Worm (Caenorhabditis elegans) whole organism, late embryonic: ENCODE results near the gene ZK1098.11.

Experiments used
- C08G9.2 ChIP-seq: sonication (generic microtip); optimal IDR thresholded peaks from 2 replicates; lab custom pipeline; 2016; ENCODE audit warnings: mild to moderate bottlenecking, missing genetic modification characterization, moderate library complexity, missing compliant biosample characterization
- F13H6.1 ChIP-seq: sonication (generic microtip); optimal IDR thresholded peaks from 2 replicates; lab custom pipeline; 2016; ENCODE audit warnings: missing genetic modification characterization, missing compliant biosample characterization
- ceh-34 ChIP-seq: sonication (generic microtip); optimal IDR thresholded peaks from 2 replicates; lab custom pipeline; 2016; ENCODE audit warnings: mild to moderate bottlenecking, missing genetic modification characterization, missing compliant biosample characterization
- ceh-45 ChIP-seq: fragments of 200-800 bp; sonication (Bioruptor generic); IDR thresholded peaks from 2 replicates; pipeline ENCODE4 v1.3.6; 2022; ENCODE audit warnings: missing genetic modification reagents, missing genetic modification characterization, missing compliant biosample characterization
- elt-2 ChIP-seq: sonication (generic microtip); optimal IDR thresholded peaks from 2 replicates; lab custom pipeline; 2016; ENCODE audit warnings: missing genetic modification reagents, missing genetic modification characterization, missing compliant biosample characterization
- elt-4 ChIP-seq: sonication (generic microtip); optimal IDR thresholded peaks from 2 replicates; lab custom pipeline; 2016; ENCODE audit warnings: missing genetic modification characterization, missing compliant biosample characterization
- fkh-10 ChIP-seq: fragments of 150-350 bp; optimal IDR thresholded peaks from 2 replicates; lab custom pipeline; 2014; ENCODE audit warnings: missing biosample characterization, missing genetic modification reagents, missing genetic modification characterization
- hlh-30 ChIP-seq: sonication (generic microtip); optimal IDR thresholded peaks from 2 replicates; lab custom pipeline; 2017; ENCODE audit warnings: antibody characterized with exemption, missing genetic modification characterization, missing compliant biosample characterization; ENCODE audit not compliant: insufficient read depth
- hlh-8 ChIP-seq: sonication (generic microtip); optimal IDR thresholded peaks from 2 replicates; lab custom pipeline; 2016; ENCODE audit warnings: missing genotype, missing genetic modification characterization, missing compliant biosample characterization
- nhr-11 ChIP-seq: fragments of 150-350 bp; optimal IDR thresholded peaks from 2 replicates; lab custom pipeline; 2014; ENCODE audit warnings: missing biosample characterization, missing genetic modification characterization
- odd-2 ChIP-seq: sonication (generic microtip); optimal IDR thresholded peaks from 2 replicates; lab custom pipeline; 2017; ENCODE audit warnings: antibody characterized with exemption, mild to moderate bottlenecking, missing genetic modification characterization, missing compliant biosample characterization
- pha-2 ChIP-seq: sonication (generic microtip); optimal IDR thresholded peaks from 2 replicates; lab custom pipeline; 2017; ENCODE audit warnings: mild to moderate bottlenecking, missing genetic modification characterization, missing compliant biosample characterization
- pha-4 ChIP-seq: fragments of 150-350 bp; optimal IDR thresholded peaks from 2 replicates; lab custom pipeline; 2018; ENCODE audit warnings: missing biosample characterization, missing genetic modification reagents, missing genetic modification characterization
- pqm-1 ChIP-seq: sonication (generic microtip); optimal IDR thresholded peaks from 2 replicates; lab custom pipeline; 2016; ENCODE audit warnings: missing genetic modification characterization, missing compliant biosample characterization

ce11 chrIII:9538655-9539155 is 17.7 kb upstream of the ZK1098.11 start, which contains the start of gene ZK1098.3:
- no peak for TF ChIP-seq elt-4 (tag; lab: Kevin White, UChicago)
- no peak for TF ChIP-seq fkh-10 (GFP tag; lab: Kevin White, UChicago)
- no peak for TF ChIP-seq nhr-11 (tag; lab: Kevin White, UChicago)
- TF ChIP-seq elt-2 (tag; lab: Kevin White, UChicago), result no peak
- TF ChIP-seq hlh-8 (tag; lab: Kevin White, UChicago), result no peak
- TF ChIP-seq hlh-30 (tag; lab: Kevin White, UChicago), result no peak
- TF ChIP-seq pha-4 (tag; lab: Kevin White, UChicago), result no peak
- no peak for TF ChIP-seq odd-2 (tag; lab: Kevin White, UChicago)
- no peak for TF ChIP-seq F13H6.1
- no peak for TF ChIP-seq C08G9.2
- TF ChIP-seq ceh-34 (tag; lab: Kevin White, UChicago), result no peak
- TF ChIP-seq ceh-45 (GFP tag; lab: Robert Waterston, UW), result no peak
- TF ChIP-seq pqm-1 (tag; lab: Kevin White, UChicago), result no peak
- no peak for TF ChIP-seq pha-2 (tag; lab: Kevin White, UChicago)
